Worm (Caenorhabditis elegans) whole organism, L3 larva: ENCODE data around the gene K11H12.11.

ENCODE experiments used
- nhr-237 ChIP-seq: fragments of 150-350 bp; optimal IDR thresholded peaks from 2 replicates; lab custom pipeline; 2014; ENCODE audit warnings: missing biosample characterization, missing genetic modification characterization
- nhr-28 ChIP-seq: fragments of 150-350 bp; optimal IDR thresholded peaks from 2 replicates; lab custom pipeline; 2014; ENCODE audit warnings: missing biosample characterization, missing genetic modification characterization
- pqm-1 ChIP-seq: fragments of 150-350 bp; optimal IDR thresholded peaks from 2 replicates; lab custom pipeline; 2017; ENCODE audit warnings: missing biosample characterization, missing genetic modification characterization, inconsistent platforms
- zag-1 ChIP-seq: fragments of 150-350 bp; optimal IDR thresholded peaks from 2 replicates; lab custom pipeline; 2014; ENCODE audit warnings: missing biosample characterization, missing genetic modification characterization

ce11 chrIV:625947-626548 is 44.3 kb downstream of the K11H12.11 start:
- no peak for TF ChIP-seq nhr-28 (tag; lab: Kevin White, UChicago)
- no peak for TF ChIP-seq pqm-1 (tag; lab: Kevin White, UChicago)
- no peak for TF ChIP-seq nhr-237
- TF ChIP-seq zag-1 (tag; lab: Kevin White, UChicago) = no peak
